Fruit fly (Drosophila melanogaster): ENCODE results near the gene CG5890.

- TF ChIP-seq pan (optimal IDR thresholded peaks at IDR 0.05): no peak
- TF ChIP-seq psq (optimal IDR thresholded peaks at IDR 0.05): no peak
- no peak for TF ChIP-seq usp (GFP tag; optimal IDR thresholded peaks at IDR 0.05)
- no peak for TF ChIP-seq CG8478 (optimal IDR thresholded peaks at IDR 0.05)
These were observed 26.8 kb downstream of the CG5890 start for dm6 chr3R:25882606-25883266.

Data from whole organism.